Fruit fly (Drosophila melanogaster): ENCODE data around the gene ebd2.

ebd2 gene

DNA sequence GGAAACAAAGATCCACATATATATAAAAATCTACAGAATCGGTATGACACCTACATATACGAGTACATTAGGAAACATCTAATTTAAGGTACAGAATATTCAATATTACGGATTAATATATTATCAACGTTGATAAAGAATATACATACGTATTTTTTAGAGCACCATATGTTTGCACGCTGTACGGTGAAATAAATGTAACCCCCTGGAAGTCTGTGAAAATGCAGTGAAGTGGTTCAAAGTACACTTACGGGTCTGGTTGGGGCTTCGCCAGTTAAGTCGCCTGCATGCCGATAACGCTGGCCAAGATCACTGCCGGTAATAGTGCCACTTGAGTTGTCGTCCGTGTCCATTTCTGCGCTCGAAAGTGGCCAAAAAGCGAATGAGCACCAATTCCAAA lies 45.4 kb downstream of the ebd2 start:
- no peak for TF ChIP-seq CTCF (optimal IDR thresholded peaks at IDR 0.05)
- TF ChIP-seq CG8478 (optimal IDR thresholded peaks at IDR 0.05), result no peak

DNA sequence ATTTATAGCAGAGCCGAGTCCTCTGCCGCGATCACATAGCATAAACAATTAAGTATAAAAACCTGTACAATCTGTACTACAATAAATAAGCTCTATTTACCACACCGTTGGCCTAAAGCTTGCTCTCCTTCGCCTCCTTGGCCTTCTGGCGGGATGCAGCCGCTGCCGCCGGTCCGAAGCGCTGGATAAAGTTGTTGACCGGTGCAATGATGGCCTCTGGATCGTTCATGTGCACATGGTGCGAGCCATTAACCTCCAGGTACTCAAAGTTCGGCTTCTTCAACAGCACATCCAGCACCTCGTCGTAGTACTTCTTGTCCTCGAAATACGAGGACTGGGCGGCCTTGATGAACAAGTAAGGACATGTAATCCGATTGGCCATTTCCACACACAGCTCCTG lies 46.6 kb downstream of the ebd2 start:
- no peak for TF ChIP-seq CTCF (optimal IDR thresholded peaks at IDR 0.05)
- no peak for TF ChIP-seq CG8478 (optimal IDR thresholded peaks at IDR 0.05)

DNA sequence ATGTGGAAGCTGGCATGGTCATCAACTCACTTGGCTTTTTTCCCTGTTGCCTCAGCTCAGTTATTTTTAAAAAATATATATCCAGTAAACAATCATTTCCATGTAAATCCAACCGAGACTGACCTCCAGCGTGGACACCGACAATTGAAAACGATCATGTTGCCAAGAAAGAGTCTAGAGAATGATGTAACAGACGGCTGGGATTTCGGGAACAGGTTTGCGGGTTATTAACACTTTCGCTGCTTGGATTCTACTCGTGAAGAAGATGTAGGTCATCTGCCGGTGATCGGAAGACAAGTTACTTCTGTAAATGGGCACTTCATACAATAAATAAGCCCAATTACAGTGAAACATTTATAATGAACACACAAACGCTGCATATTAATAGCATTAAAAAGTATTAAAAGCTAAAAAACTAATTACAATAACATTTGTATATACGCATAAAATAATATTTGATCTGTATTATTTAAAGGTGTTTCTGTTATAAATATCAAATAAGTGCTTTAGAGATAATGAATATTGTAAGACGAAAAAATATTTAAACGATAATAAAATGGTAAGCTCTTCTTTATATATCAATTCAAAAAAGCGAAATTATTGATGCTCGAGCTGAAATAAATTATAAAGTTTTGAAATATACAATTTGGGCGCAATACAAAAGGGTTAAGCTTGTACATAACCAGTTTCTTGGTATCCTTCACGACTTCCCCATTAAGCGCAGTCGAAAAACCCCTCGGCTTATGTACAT lies 47.2 kb downstream of the ebd2 start:
- TF ChIP-seq CG8478 (optimal IDR thresholded peaks at IDR 0.05) (no peak), CTCF (optimal IDR thresholded peaks at IDR 0.05) (no peak)

DNA sequence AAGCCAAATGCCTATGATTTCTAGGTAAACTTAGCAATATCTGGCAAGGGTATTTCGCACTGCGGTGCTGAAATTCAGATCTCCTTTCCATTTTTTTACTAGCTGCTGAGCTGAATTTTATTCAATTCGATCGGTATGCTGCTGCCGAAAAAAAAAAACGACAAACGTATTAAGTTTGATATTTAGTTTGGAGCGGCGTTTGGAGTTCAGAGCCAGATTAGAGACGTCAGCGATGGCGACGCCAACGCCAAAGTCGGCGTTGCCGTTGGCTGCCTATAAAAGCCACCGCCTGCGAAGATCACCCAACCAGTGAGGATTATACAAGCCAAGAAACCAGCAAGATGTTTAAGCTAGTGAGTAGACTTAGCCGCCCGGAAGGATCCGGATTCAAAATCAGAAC lies 48.8 kb downstream of the ebd2 start, which contains the start of gene Cpr78Cc:
Gene Cpr78Cc (plus strand): TSS at position 301 of the 400 bp plus-strand sequence.
- TF ChIP-seq CTCF (optimal IDR thresholded peaks at IDR 0.05) (no peak), CG8478 (optimal IDR thresholded peaks at IDR 0.05) (no peak)

DNA sequence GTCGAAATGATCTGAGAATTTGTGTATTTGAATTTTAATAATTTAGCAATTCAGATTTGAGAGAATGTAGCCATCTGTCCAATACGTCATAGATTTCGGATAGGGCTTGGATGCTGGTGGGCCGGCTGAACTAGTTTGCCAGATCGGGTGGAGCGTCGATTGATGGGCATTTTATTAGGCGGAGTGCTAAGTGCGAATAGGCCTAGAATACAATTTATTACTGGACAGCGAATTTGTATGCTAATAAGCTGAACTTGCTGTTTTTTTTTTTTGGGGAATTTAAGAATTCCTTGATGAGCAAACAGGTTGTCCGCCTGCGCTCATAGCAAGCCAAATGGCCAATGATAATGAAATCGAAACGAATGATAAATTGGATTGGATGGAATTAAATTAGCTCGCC lies 49.9 kb downstream of the ebd2 start:
- TF ChIP-seq CTCF (optimal IDR thresholded peaks at IDR 0.05), result no peak
- no peak for TF ChIP-seq CG8478 (optimal IDR thresholded peaks at IDR 0.05)

DNA sequence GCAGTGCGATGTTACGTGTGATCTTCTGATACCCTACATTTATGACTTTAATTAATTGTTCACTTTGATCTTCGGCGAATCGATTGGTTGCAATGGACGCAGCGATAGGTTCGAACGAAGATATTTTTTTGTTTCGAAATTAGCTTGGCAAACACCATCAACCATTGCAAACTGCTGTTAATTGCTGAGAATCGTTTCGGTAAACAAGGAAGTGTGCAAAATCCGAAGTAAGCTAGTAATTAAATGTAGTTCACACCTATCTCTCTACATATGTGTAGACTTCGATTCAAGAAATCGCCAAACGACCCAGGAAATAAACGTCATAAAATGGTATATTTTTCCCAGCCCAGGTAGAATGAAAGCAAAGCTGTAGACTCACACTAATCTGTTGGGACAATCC lies 50.7 kb downstream of the ebd2 start, which contains the start of gene CG43702:
Gene CG43702 (plus strand): TSS at position 301 of the 400 bp plus-strand sequence.
- TF ChIP-seq CTCF (optimal IDR thresholded peaks at IDR 0.05), result no peak
- no peak for TF ChIP-seq CG8478 (optimal IDR thresholded peaks at IDR 0.05)

DNA sequence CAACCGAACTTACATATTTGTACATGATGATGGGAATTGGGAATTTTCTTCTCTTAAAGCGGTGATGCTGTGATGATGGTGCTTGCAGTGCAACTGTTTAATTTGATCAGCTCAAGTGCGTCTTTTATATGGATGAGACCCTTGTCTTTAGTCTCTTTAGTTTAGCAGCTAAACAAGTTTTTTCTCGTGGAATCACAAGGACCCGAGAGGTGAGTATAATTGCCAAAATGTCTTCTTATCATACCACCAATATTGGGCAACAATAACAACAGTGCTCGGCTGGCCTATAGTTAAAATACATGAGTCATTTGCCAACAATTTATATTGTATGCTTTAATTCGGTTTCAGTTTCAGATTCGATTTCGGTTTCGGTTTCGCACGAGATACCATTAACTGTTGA lies 51.4 kb downstream of the ebd2 start, which contains the start of gene Edg78E:
Gene Edg78E (minus strand): TSS at position 101 of the 400 bp plus-strand sequence.
- TF ChIP-seq CG8478 (optimal IDR thresholded peaks at IDR 0.05) (no peak), CTCF (optimal IDR thresholded peaks at IDR 0.05) (no peak)
